Worm (Caenorhabditis elegans) whole organism, mixed stage, embryonic: ENCODE results near the gene C18D4.6.

Experiments
- ces-1 ChIP-seq: fragments of 150-350 bp; optimal IDR thresholded peaks from 2 replicates; lab custom pipeline; 2014; ENCODE audit warnings: missing biosample characterization, missing genetic modification reagents, missing genetic modification characterization
- drap-1 ChIP-seq: fragments of 200-800 bp; sonication (Bioruptor generic); optimal IDR thresholded peaks from 3 replicates; lab custom pipeline; 2018; ENCODE audit warnings: mild to moderate bottlenecking, missing genetic modification characterization, missing compliant biosample characterization
- elt-1 ChIP-seq: sonication (generic microtip); optimal IDR thresholded peaks from 2 replicates; lab custom pipeline; 2017; ENCODE audit warnings: missing genetic modification characterization, mild to moderate bottlenecking, missing compliant biosample characterization, antibody characterized with exemption, moderate library complexity, borderline replicate concordance; ENCODE audit not compliant: insufficient read depth
- elt-3 ChIP-seq: fragments of 150-350 bp; optimal IDR thresholded peaks from 2 replicates; lab custom pipeline; 2014; ENCODE audit warnings: missing biosample characterization, missing genetic modification characterization
- lsy-2 ChIP-seq: fragments of 150-350 bp; optimal IDR thresholded peaks from 2 replicates; lab custom pipeline; 2014; ENCODE audit warnings: missing biosample characterization, missing genetic modification characterization
- mls-2 ChIP-seq: sonication (generic microtip); optimal IDR thresholded peaks from 2 replicates; lab custom pipeline; 2016; ENCODE audit warnings: mild to moderate bottlenecking, missing genetic modification characterization, moderate library complexity, missing compliant biosample characterization
- nhr-237 ChIP-seq: fragments of 150-350 bp; optimal IDR thresholded peaks from 2 replicates; lab custom pipeline; 2014; ENCODE audit warnings: missing biosample characterization, missing genetic modification characterization
- pha-4 ChIP-seq: fragments of 150-350 bp; optimal IDR thresholded peaks from 2 replicates; lab custom pipeline; 2018; ENCODE audit warnings: missing biosample characterization, missing genetic modification reagents, missing genetic modification characterization
- snpc-4 ChIP-seq: fragments of 150-350 bp; optimal IDR thresholded peaks from 2 replicates; lab custom pipeline; 2014; ENCODE audit warnings: missing biosample characterization, missing genetic modification characterization
- unc-39 ChIP-seq: fragments of 150-350 bp; optimal IDR thresholded peaks from 2 replicates; lab custom pipeline; 2014; ENCODE audit warnings: missing biosample characterization, missing genetic modification characterization
- unc-62 ChIP-seq: fragments of 150-350 bp; optimal IDR thresholded peaks from 2 replicates; lab custom pipeline; 2014; ENCODE audit warnings: missing biosample characterization, missing genetic modification reagents, missing genetic modification characterization
- ztf-11 ChIP-seq: fragments of 150-350 bp; optimal IDR thresholded peaks from 2 replicates; lab custom pipeline; 2014; ENCODE audit warnings: missing biosample characterization, missing genetic modification characterization

ce11 chrV:17551396-17551795, 13.2 kb upstream of the C18D4.6 start:
- TF ChIP-seq pha-4 (tag; lab: Kevin White, UChicago): no peak
- no peak for TF ChIP-seq elt-3 (tag; lab: Kevin White, UChicago)
- no peak for TF ChIP-seq elt-1 (tag; lab: Kevin White, UChicago)
- TF ChIP-seq unc-39 (tag; lab: Kevin White, UChicago): no peak
- TF ChIP-seq ces-1 (GFP tag; lab: Kevin White, UChicago): no peak
- TF ChIP-seq mls-2: no peak
- no peak for TF ChIP-seq nhr-237
- TF ChIP-seq snpc-4 (tag; lab: Kevin White, UChicago): no peak
- no peak for TF ChIP-seq lsy-2 (tag; lab: Kevin White, UChicago)
- TF ChIP-seq drap-1 (GFP tag; lab: Kevin White, UChicago): no peak
- TF ChIP-seq unc-62: no peak
- TF ChIP-seq ztf-11: no peak
